Worm (Caenorhabditis elegans): Measurements from ENCODE around the gene ubc-9.

The ubc-9 gene

DNA sequence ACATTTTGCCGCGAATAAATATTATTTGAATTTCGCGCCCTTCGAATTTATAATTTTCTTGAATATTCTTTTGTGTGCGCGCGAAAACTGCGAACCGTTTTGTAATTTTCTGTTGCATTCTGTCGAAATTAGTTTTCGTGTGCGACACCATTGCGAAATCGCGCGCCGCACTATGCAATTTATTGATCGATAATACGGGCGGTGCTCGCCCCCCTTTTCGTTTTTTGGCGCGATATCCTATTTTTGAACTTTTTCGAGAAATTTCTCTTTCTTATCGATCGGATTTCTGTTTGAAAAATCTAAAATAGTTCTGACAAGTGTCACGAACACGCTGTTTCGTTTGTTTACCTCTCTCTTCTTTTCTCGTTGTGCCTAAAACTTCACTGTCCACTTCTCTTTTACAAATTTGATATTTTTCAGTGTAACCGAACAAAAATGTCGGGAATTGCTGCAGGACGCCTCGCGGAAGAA lies at the start of gene ubc-9 (continued):
- no peak for TF ChIP-seq Y48G9A.11 (GFP tag; IDR thresholded peaks at IDR 0.05)
- TF ChIP-seq hif-1 (tag; optimal IDR thresholded peaks at IDR 0.05): peak in 1 of 2 experiments; percentile 75

DNA sequence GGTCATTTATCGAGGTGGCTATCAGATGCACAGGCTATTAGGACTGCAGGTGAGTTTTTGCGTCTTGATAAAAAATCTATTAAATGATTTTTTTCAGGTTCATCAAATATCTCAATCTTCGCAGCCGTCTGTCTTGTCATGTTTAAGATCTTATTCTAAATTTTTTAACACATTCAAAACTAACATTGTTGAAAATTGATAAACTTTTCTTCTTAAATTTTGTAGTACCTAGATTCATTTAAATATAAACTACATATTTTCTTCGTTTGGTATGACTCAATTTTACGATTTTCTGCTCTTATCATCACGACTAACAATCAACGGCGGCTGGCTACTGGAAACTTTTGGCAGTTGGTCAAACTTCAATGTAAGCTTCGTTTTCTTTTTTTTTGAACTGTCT lies 48.3 kb upstream of the ubc-9 start, which contains the start of gene F19C7.4:
F19C7.4 (plus strand) TSS at position 301 of the 400 bp plus-strand sequence.
- TF ChIP-seq nhr-28 (tag; optimal IDR thresholded peaks at IDR 0.05): peak; percentile 36
- no peak for TF ChIP-seq ama-1 (optimal IDR thresholded peaks at IDR 0.05)
- peak in 1 of 2 experiments; percentile 10 for TF ChIP-seq unc-62 (GFP tag; optimal IDR thresholded peaks at IDR 0.05 in 1 of 2)
- TF ChIP-seq unc-62 (tag; optimal IDR thresholded peaks at IDR 0.05): no peak

DNA sequence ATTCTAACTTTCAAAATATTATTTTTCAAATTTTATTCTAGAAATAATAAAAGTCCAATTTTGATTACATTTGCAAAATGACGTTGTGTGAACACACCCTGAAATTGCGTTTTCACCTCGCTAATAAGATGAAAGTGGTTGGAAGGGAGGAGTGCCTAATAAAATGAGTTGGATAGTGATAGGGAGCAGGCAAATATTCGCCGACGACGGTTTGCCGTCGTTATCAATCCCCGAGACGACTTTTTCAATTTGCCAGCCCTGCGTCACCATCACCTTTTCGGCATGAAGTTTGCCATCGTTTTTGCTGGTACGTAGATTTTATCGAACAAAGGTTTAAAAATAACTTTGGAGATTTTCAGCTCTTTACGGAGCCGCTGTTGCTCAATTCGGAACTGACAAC lies 45.2 kb upstream of the ubc-9 start, which contains the start of gene nspg-10:
nspg-10 (plus strand) TSS at position 179 of the 400 bp plus-strand sequence.
- no peak for TF ChIP-seq ceh-28 (tag; optimal IDR thresholded peaks at IDR 0.05)
- TF ChIP-seq hlh-11 (tag; optimal IDR thresholded peaks at IDR 0.05): peak; percentile 53
- TF ChIP-seq unc-130 (GFP tag; optimal IDR thresholded peaks at IDR 0.05): no peak
- 0 out of 2 replicates have a peak, but pooled peaks have one; percentile 46 for TF ChIP-seq daf-19 (GFP tag; conservative IDR thresholded peaks at IDR 0.05)
- TF ChIP-seq lin-29 (GFP tag; IDR thresholded peaks at IDR 0.05): no peak
- peak; percentile 88 for TF ChIP-seq aha-1 (tag)
- 0 out of 2 replicates have a peak, but pooled peaks have one; percentile 29 for TF ChIP-seq php-3 (GFP tag; IDR thresholded peaks at IDR 0.05)
- TF ChIP-seq jun-1 (tag; optimal IDR thresholded peaks at IDR 0.05): no peak
- TF ChIP-seq pqm-1 (tag; optimal IDR thresholded peaks at IDR 0.05): peak; percentile 85
- TF ChIP-seq daf-16 (GFP tag; optimal IDR thresholded peaks at IDR 0.05): no peak
- TF ChIP-seq daf-16 (tag; optimal IDR thresholded peaks at IDR 0.05): peak; percentile 37
- TF ChIP-seq dve-1 (tag; optimal IDR thresholded peaks at IDR 0.05; ENCODE audit: insufficient read depth): peak; percentile 47
- peak; percentile 44 for TF ChIP-seq nhr-28 (tag; optimal IDR thresholded peaks at IDR 0.05)
- TF ChIP-seq nhr-77 (tag; optimal IDR thresholded peaks at IDR 0.05): peak; percentile 37

DNA sequence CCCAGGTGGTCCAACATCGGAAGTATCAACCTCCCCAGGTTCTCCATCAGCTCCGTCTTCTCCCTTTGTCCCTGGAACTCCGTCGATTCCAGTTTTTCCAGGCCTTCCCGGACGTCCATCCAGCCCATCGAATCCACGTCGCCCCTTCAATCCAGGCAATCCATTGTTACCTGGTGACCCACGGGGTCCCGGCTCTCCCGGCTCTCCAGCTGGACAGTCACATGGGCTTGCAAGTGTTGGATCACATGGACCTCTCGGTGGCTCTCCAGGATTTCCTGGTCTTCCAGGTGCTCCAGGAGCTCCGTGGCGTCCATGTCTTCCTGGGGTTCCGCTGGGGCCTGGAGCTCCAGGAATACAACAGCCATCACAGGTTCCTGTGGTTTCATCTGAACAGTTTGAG lies 42.2 kb upstream of the ubc-9 start:
- no peak for TF ChIP-seq skn-1 (tag; optimal IDR thresholded peaks at IDR 0.05)
- peak; percentile 90 for TF ChIP-seq set-16 (GFP tag; IDR thresholded peaks at IDR 0.05)
- TF ChIP-seq ceh-82 (tag; optimal IDR thresholded peaks at IDR 0.05): no peak
- 0 out of 4 replicates have a peak, but pooled peaks of 1 of the 2 experiments have one; percentile 4 for TF ChIP-seq madf-5 (GFP tag; IDR thresholded peaks at IDR 0.05)
- peak; percentile 5; the same call in 1 of the 2 replicates for TF ChIP-seq php-3 (GFP tag; IDR thresholded peaks at IDR 0.05)

DNA sequence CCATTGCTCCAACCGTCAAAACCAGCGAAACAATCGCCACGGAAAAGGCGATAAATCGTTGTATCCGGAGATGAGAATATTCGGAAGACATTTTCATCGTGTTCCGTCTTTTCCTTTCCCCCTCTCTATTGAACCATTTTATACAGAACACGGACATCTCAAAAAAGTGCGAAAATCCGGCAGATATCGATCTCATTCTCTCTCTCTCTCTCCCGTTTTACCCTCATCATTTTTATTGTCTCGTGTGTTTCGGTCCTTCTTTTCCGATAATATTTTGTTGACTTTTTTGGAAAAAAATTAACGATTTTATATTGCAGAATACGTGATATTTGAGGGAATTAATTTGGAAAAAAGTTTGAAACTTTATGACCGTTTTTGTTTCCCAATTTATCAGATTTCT lies 41.3 kb upstream of the ubc-9 start, which contains the start of gene col-110:
col-110 (minus strand) TSS at position 101 of the 400 bp plus-strand sequence.
- TF ChIP-seq rbr-2 (tag; optimal IDR thresholded peaks at IDR 0.05): no peak
- TF ChIP-seq lin-1 (GFP tag; IDR thresholded peaks at IDR 0.05): no peak
- no peak for TF ChIP-seq ztf-7 (tag; optimal IDR thresholded peaks at IDR 0.05)

DNA sequence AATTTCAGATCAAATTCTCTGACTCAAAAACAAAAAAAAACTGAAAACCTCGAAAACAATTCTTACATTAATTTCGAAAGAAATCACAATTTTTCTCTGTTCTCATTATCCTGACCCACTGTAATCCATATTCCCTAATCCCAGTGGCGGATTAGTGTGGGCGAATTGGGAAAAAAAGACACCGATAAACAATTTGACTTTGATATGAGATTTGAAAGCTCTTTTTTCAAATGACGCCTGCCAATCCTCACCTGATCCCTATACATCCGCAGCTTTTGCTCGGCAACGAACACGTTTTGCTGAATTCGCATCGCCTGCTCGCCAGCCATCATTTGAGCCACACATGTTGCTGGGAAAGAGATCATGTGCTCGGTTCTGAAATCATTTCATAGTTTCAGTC lies 39.1 kb upstream of the ubc-9 start:
- TF ChIP-seq mep-1 (tag; optimal IDR thresholded peaks at IDR 0.05) (no peak), lim-7 (GFP tag; IDR thresholded peaks at IDR 0.05) (0 out of 2 replicates have a peak, but pooled peaks have one; percentile 27), ces-1 (GFP tag; optimal IDR thresholded peaks at IDR 0.05) (no peak), aha-1 (tag) (peak; percentile 38)

DNA sequence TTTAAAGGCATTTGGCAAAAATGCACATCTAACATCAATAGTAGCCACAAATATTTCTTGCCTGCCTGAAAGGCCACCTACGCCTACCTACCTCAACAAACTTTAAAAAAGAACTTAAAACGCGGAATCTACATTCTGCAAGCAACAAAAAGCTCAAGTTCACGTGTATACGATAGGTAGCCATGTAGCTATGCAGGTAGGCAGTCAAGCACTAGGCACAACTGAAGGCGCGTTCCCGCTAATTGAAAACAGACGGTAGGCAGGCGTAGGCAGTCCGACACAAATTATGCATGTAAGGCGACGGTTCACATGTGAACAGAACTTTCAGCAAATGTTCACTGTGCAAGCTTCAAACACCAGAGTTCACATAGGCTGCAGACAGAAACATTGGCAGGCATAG lies 38.2 kb upstream of the ubc-9 start:
- TF ChIP-seq zfp-3 (GFP tag; conservative IDR thresholded peaks at IDR 0.05) (no peak), lin-15B (tag; optimal IDR thresholded peaks at IDR 0.05) (no peak), pha-4 (GFP tag; IDR thresholded peaks at IDR 0.05) (no peak), pha-4 (tag; optimal IDR thresholded peaks at IDR 0.05) (no peak), daf-19 (GFP tag; conservative IDR thresholded peaks at IDR 0.05) (no peak), F44E2.7 (GFP tag; IDR thresholded peaks at IDR 0.05) (no peak), aha-1 (tag) (peak; percentile 88), nhr-48 (tag; optimal IDR thresholded peaks at IDR 0.05) (no peak), gei-8 (GFP tag; optimal IDR thresholded peaks at IDR 0.05) (no peak), ceh-32 (tag; optimal IDR thresholded peaks at IDR 0.05; ENCODE audit: poor library complexity) (no peak), unc-130 (GFP tag; optimal IDR thresholded peaks at IDR 0.05) (no peak), saeg-2 (GFP tag; IDR thresholded peaks at IDR 0.05) (peak; percentile 35; the same call in 1 of the 2 replicates), lir-3 (tag; optimal IDR thresholded peaks at IDR 0.05) (no peak), php-3 (GFP tag; IDR thresholded peaks at IDR 0.05) (no peak), aly-2 (tag; optimal IDR thresholded peaks at IDR 0.05) (no peak), ztf-11 (tag; optimal IDR thresholded peaks at IDR 0.05) (no peak), ZK546.5 (tag; optimal IDR thresholded peaks at IDR 0.05) (no peak)

All from whole organism, L4 larva.